Worm (Caenorhabditis elegans): ENCODE data around the gene abf-4.

abf-4 gene

DNA sequence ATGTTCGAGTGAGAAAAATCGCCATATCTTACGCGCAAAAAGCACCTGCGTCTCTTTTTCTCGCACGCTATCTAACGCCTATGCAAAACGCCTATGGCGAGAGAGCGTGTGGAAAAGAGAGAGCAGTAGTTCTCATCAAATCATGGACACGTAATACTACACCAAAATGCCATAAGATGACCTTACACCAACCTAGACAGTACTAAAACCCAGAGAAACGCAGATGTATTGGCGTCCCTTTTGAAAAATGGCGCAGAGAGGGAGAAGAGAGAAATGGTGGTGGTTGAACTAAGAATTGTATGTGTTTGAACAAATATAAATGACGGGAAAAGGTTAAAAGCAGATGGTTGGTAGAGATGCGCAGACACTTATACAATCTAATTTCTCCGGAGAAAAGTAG lies 19.1 kb downstream of the abf-4 start, which contains the start of gene Y38H6C.16:
Y38H6C.16 (minus strand) TSS at position 293 of the 400 bp plus-strand sequence.
- TF ChIP-seq nhr-42 (GFP tag; IDR thresholded peaks at IDR 0.05) (no peak), mep-1 (tag; optimal IDR thresholded peaks at IDR 0.05) (no peak), ceh-28 (tag; optimal IDR thresholded peaks at IDR 0.05) (no peak), T26A8.4 (GFP tag; IDR thresholded peaks at IDR 0.05) (no peak), attf-4 (tag; optimal IDR thresholded peaks at IDR 0.05) (no peak), spr-1 (tag; optimal IDR thresholded peaks at IDR 0.05) (no peak), ceh-82 (tag; optimal IDR thresholded peaks at IDR 0.05) (no peak), Y105C5A.15 (GFP tag; IDR thresholded peaks at IDR 0.05) (no peak)

- TF ChIP-seq zip-2 (tag; optimal IDR thresholded peaks at IDR 0.05) (no peak), nhr-10 (tag; optimal IDR thresholded peaks at IDR 0.05) (no peak), spr-1 (tag; optimal IDR thresholded peaks at IDR 0.05) (no peak), madf-9 (GFP tag; conservative IDR thresholded peaks at IDR 0.05) (no peak), lir-3 (tag; optimal IDR thresholded peaks at IDR 0.05) (no peak), zip-11 (GFP tag; IDR thresholded peaks at IDR 0.05) (no peak), daf-8 (GFP tag; IDR thresholded peaks at IDR 0.05) (no peak), set-16 (GFP tag; IDR thresholded peaks at IDR 0.05) (no peak), snpc-4 (tag; optimal IDR thresholded peaks at IDR 0.05) (no peak), egl-27 (tag; optimal IDR thresholded peaks at IDR 0.05) (no peak), lsy-2 (tag; optimal IDR thresholded peaks at IDR 0.05) (no peak), ctbp-1 (GFP tag; IDR thresholded peaks at IDR 0.05) (no peak), zfp-2 (tag; optimal IDR thresholded peaks at IDR 0.05) (no peak), mxl-2 (GFP tag; conservative IDR thresholded peaks at IDR 0.05) (no peak), nhr-42 (GFP tag; IDR thresholded peaks at IDR 0.05) (no peak), cey-2 (tag; optimal IDR thresholded peaks at IDR 0.05; ENCODE audit: borderline replicate concordance, insufficient read depth) (no peak)
These were observed 22.0 kb downstream of the abf-4 start, which contains the start of gene Y38H6C.15 for ce11 chrV:20536208-20536607. Y38H6C.15 (minus strand) TSS chrV:20536308.

- TF ChIP-seq pqm-1 (tag; optimal IDR thresholded peaks at IDR 0.05) (no peak), ceh-28 (tag; optimal IDR thresholded peaks at IDR 0.05) (no peak), tra-1 (GFP tag; IDR thresholded peaks at IDR 0.05) (no peak), hlh-11 (tag; optimal IDR thresholded peaks at IDR 0.05) (no peak), lin-29 (GFP tag; IDR thresholded peaks at IDR 0.05) (no peak), dmd-8 (GFP tag; IDR thresholded peaks at IDR 0.05) (no peak), snpc-4 (tag; optimal IDR thresholded peaks at IDR 0.05) (no peak), hlh-30 (tag; optimal IDR thresholded peaks at IDR 0.05; ENCODE audit: insufficient read depth) (no peak), nhr-28 (tag; optimal IDR thresholded peaks at IDR 0.05) (no peak), skn-1 (tag; optimal IDR thresholded peaks at IDR 0.05) (no peak), nhr-42 (GFP tag; IDR thresholded peaks at IDR 0.05) (no peak), pha-4 (GFP tag; IDR thresholded peaks at IDR 0.05) (no peak), pha-4 (tag; optimal IDR thresholded peaks at IDR 0.05) (no peak), Y5F2A.4 (GFP tag; optimal IDR thresholded peaks at IDR 0.05) (no peak), egl-43 (GFP tag; IDR thresholded peaks at IDR 0.05) (no peak), aha-1 (tag) (no peak), ceh-82 (tag; optimal IDR thresholded peaks at IDR 0.05) (no peak), mxl-3 (GFP tag; optimal IDR thresholded peaks at IDR 0.05) (no peak), mdt-29 (GFP tag; IDR thresholded peaks at IDR 0.05) (no peak)
These were observed 24.1 kb downstream of the abf-4 start, which contains the start of gene famh-161 for ce11 chrV:20534072-20534471. famh-161 (minus strand) TSS chrV:20534172.

ce11 chrV:20527493-20527892 lies 30.7 kb downstream of the abf-4 start, which contains the start of gene Y38H6C.13:
Y38H6C.13 (plus strand) TSS chrV:20527793.
- TF ChIP-seq pqm-1 (tag; optimal IDR thresholded peaks at IDR 0.05), result no peak
- no peak for TF ChIP-seq madf-5 (GFP tag; IDR thresholded peaks at IDR 0.05)
- no peak for TF ChIP-seq nhr-111 (GFP tag; optimal IDR thresholded peaks at IDR 0.05)
- no peak for TF ChIP-seq mdt-29 (GFP tag; IDR thresholded peaks at IDR 0.05)
- TF ChIP-seq zip-11 (GFP tag; IDR thresholded peaks at IDR 0.05), result no peak
- no peak for TF ChIP-seq D1046.2 (GFP tag; IDR thresholded peaks at IDR 0.05)
- TF ChIP-seq unc-130 (GFP tag; optimal IDR thresholded peaks at IDR 0.05), result no peak
- no peak for TF ChIP-seq nhr-25 (tag; optimal IDR thresholded peaks at IDR 0.05; ENCODE audit: borderline replicate concordance, insufficient read depth)
- no peak for TF ChIP-seq fkh-10 (GFP tag; optimal IDR thresholded peaks at IDR 0.05)
- no peak for TF ChIP-seq Y48G9A.11 (GFP tag; IDR thresholded peaks at IDR 0.05)
- TF ChIP-seq vab-7 (GFP tag; IDR thresholded peaks at IDR 0.05), result no peak
- TF ChIP-seq lin-39 (tag; optimal IDR thresholded peaks at IDR 0.05), result no peak
- no peak for TF ChIP-seq ztf-7 (tag; optimal IDR thresholded peaks at IDR 0.05)
- no peak for TF ChIP-seq snpc-4 (tag; optimal IDR thresholded peaks at IDR 0.05)
- no peak for TF ChIP-seq mdl-1 (tag; optimal IDR thresholded peaks at IDR 0.05)
- TF ChIP-seq lin-1 (GFP tag; IDR thresholded peaks at IDR 0.05), result no peak
